Worm (Caenorhabditis elegans) whole organism, early embryonic: ENCODE data around the gene nhr-246.
A peak's percentile ranks its signal among the peaks of the same experiment; 100 is the strongest.
"Not testable (repeated sequence)": the region's sequence is repeated elsewhere in the genome, so short reads cannot be mapped to it uniquely, and the experiment has no call there.

Experiments used
- B0310.2 ChIP-seq: sonication (generic microtip); optimal IDR thresholded peaks from 2 replicates; lab custom pipeline; 2016; ENCODE audit warnings: mild to moderate bottlenecking, missing genetic modification characterization, missing compliant biosample characterization
- aly-1 ChIP-seq: sonication (generic microtip); optimal IDR thresholded peaks from 2 replicates; lab custom pipeline; 2016; ENCODE audit warnings: missing genetic modification characterization, missing compliant biosample characterization
- ama-1 ChIP-seq: fragments of 150-350 bp; optimal IDR thresholded peaks from 2 replicates; lab custom pipeline; 2014
- flt-1 ChIP-seq: fragments of 200-800 bp; sonication (Bioruptor generic); IDR thresholded peaks from 2 replicates; pipeline ENCODE4 v1.3.6; 2022; ENCODE audit warnings: missing genetic modification characterization, missing compliant biosample characterization
- hmbx-1 ChIP-seq: sonication (generic microtip); optimal IDR thresholded peaks from 2 replicates; lab custom pipeline; 2016; ENCODE audit warnings: mild to moderate bottlenecking, missing genetic modification characterization, missing compliant biosample characterization
- pes-1 ChIP-seq: fragments of 200-800 bp; sonication (Bioruptor generic); IDR thresholded peaks from 2 replicates; pipeline ENCODE4 v1.3.6; 2022; ENCODE audit warnings: missing genetic modification reagents, missing genetic modification characterization, missing compliant biosample characterization
- scrt-1 ChIP-seq: fragments of 200-800 bp; sonication (Bioruptor generic); IDR thresholded peaks from 2 replicates; pipeline ENCODE4 v1.3.6; 2022; ENCODE audit warnings: missing genetic modification characterization, missing compliant biosample characterization
- sea-1 ChIP-seq: fragments of 200-800 bp; sonication (Bioruptor generic); conservative IDR thresholded peaks from 2 replicates; pipeline ENCODE4 v1.3.6; 2022; ENCODE audit warnings: missing genetic modification characterization, missing compliant biosample characterization
- tbx-37 ChIP-seq: fragments of 200-800 bp; sonication (Bioruptor generic); conservative IDR thresholded peaks from 2 replicates; pipeline ENCODE4 v1.3.6; 2022; ENCODE audit warnings: missing genetic modification reagents, missing genetic modification characterization, missing compliant biosample characterization

DNA sequence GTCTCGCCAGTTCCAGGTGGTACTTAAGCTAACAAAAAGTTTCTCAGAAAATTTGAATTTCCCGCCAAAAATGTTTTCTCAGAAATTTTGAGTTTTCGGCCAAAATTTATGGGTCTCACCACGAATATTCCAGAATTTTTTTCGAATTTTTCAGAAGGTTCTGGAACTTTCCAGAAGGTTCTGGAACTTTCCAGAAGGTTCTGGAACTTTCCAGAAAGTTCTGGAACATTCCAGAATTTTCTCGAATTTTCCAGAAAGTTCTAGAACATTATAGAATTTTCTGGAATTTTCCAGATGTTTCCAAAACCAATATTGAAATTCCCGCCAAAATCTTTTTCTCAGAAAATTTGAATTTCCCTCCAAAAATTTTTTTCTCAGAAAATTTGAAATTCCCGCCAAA lies 20.8 kb upstream of the nhr-246 start:
- not testable (repeated sequence) for TF ChIP-seq sea-1 (GFP tag; lab: Robert Waterston, UW); aly-1; ama-1 (lab: Kevin White, UChicago); tbx-37 (GFP tag; lab: Robert Waterston, UW); scrt-1 (GFP tag; lab: Robert Waterston, UW); hmbx-1 (tag; lab: Kevin White, UChicago); B0310.2
- TF ChIP-seq flt-1 (GFP tag; lab: Robert Waterston, UW), result peak; percentile 15; the same call in 1 of the 2 replicates
- TF ChIP-seq pes-1 (GFP tag; lab: Robert Waterston, UW), result peak; percentile 54; the same call in 1 of the 2 replicates
